Fruit fly (Drosophila melanogaster): ENCODE measurements around the gene Cby.

- no peak for TF ChIP-seq pan (optimal IDR thresholded peaks at IDR 0.05)
- no peak for TF ChIP-seq psq (optimal IDR thresholded peaks at IDR 0.05)
- no peak for TF ChIP-seq CG8478 (optimal IDR thresholded peaks at IDR 0.05)
- no peak for TF ChIP-seq usp (GFP tag; optimal IDR thresholded peaks at IDR 0.05)
- no peak for TF ChIP-seq Dll (optimal IDR thresholded peaks at IDR 0.05)
These were observed 17.6 kb downstream of the Cby start, which contains the start of gene CG17819 for dm6 chr3R:21885450-21885849.

Measured in whole organism.